Worm (Caenorhabditis elegans) whole organism, dauer: Measurements from ENCODE around the gene C46F4.3.

Experiments
- unc-62 ChIP-seq: sonication (generic microtip); optimal IDR thresholded peaks from 2 replicates; lab custom pipeline; 2017; ENCODE audit warnings: missing biosample characterization, missing genetic modification reagents, missing genetic modification characterization

The C46F4.3 gene

ce11 chrX:5935473-5935872 lies at the start of gene C46F4.3:
TSS of gene C46F4.3 (plus strand) at chrX:5935773.
- TF ChIP-seq unc-62, result no peak

DNA sequence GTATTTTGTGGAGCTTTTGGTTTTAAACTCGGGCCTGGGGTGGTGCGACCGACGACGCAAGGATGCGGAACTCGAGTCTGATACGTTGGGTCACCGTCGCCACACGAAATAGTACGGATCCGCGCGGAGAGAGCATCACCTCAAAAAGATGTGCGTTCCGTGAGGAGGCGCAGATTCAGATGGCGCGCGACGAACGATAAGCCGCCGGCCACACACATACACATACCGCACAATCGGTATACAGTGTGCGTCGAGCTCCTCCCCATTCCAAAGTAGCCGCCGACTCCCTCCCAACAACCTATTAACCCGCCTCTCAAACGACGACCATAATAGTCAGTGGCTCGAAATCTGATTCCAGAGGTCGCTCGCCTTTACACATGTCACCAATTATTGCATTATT lies 45.5 kb upstream of the C46F4.3 start, which contains the start of gene F49E10.2:
F49E10.2 (plus strand) TSS at position 301 of the 400 bp plus-strand sequence.
- no peak for TF ChIP-seq unc-62

ce11 chrX:5896001-5896400 lies 39.6 kb upstream of the C46F4.3 start:
- TF ChIP-seq unc-62, result no peak

DNA sequence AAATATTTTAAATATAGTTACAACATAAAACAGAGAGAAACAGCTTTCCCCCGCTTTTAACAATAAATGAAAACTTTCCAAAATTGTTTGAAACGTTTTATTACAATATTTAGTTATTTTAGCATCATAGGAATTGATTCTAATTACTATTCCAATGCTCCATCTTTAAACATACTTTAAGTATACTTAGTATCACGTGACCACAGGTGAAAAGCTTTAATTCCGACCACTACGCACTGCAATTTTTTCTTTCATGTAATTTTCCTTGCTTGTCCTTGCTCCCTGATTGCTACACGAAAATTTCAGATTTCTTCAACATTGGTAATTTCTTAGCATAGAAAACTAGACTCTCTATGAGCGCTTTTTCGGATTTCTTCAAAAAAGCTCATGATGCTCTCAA lies 38.5 kb upstream of the C46F4.3 start, which contains the start of gene tbc-16:
tbc-16 (plus strand) TSS at position 301 of the 400 bp plus-strand sequence.
- no peak for TF ChIP-seq unc-62

DNA sequence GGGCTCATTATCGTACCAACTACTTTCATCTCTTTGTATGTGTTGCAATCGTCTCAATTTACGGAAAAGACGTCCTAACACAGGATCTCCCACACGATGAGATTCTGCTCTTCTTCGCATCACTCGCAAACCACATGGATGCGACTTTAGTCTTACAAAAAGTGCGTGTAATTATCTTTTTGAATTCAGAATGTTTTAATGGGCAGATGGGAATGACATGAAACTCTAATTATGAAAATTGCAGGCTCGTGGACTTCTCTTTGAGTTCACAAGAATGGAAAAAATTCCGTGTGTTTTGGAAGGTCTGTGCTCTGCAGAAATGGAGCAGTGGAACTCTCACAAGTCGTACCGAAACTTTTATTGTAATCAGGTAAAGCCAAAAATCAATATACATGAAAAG lies 34.1 kb upstream of the C46F4.3 start:
- no peak for TF ChIP-seq unc-62

- no peak for TF ChIP-seq unc-62
Measured at ce11 chrX:5903896-5904295, 31.7 kb upstream of the C46F4.3 start.

ce11 chrX:5904603-5905081 lies 30.9 kb upstream of the C46F4.3 start, which contains the start of gene nlp-49:
TSS of gene nlp-49 (plus strand) at chrX:5904653.
- TF ChIP-seq unc-62, result no peak

DNA sequence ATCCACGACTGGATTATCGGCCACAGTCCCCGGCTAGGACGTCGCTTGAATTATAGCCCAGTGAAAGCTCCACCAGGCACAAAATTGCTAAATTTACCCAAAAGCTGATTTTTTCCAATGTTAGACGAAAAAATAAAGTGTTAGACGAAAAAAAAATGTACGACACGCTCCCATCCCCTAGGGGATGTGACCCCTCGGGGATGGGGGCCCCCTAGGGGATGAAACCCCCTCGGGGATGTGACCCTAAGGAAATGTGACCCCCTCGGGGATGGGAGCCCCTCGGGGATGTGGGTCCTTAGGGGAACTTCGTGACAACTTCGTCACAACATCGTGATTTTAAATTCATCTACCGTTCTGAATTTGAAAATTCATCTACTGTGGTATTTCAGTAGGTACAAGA lies 29.8 kb upstream of the C46F4.3 start:
- TF ChIP-seq unc-62, result no peak

- TF ChIP-seq unc-62, result no peak
Measured at ce11 chrX:5917284-5917683, 18.3 kb upstream of the C46F4.3 start, which contains the start of gene Y23B4A.1. TSS of gene Y23B4A.1 (minus strand) at chrX:5917384.

DNA sequence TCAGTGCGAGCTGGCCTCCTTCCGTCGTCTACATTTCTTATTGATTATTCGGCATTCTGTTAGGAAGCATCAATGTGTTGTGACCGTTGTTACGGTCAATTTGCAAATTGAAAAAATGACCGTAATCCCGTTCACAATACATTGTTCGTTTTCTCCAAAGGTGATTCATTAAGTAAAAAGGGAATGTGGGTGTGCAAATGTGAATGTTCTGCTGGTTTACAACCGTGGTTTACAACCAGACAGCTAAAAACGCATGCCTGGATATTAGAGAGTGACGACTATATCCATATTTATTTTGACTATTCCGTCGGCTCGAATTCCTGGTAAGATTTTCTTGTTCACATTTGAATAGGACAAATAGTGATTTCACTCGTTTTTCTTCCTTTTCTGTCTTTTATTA lies 16.5 kb upstream of the C46F4.3 start, which contains the start of gene capa-1:
capa-1 (plus strand) TSS at position 301 of the 400 bp plus-strand sequence.
- no peak for TF ChIP-seq unc-62

- no peak for TF ChIP-seq unc-62
Measured at ce11 chrX:5923672-5924071, 11.9 kb upstream of the C46F4.3 start.

- TF ChIP-seq unc-62, result no peak
Measured at ce11 chrX:5930822-5931221, 4.8 kb upstream of the C46F4.3 start, which contains the start of gene egl-6. TSS of gene egl-6 (plus strand) at chrX:5931122.

- no peak for TF ChIP-seq unc-62
Measured at ce11 chrX:5932923-5933322, 2.6 kb upstream of the C46F4.3 start.

DNA sequence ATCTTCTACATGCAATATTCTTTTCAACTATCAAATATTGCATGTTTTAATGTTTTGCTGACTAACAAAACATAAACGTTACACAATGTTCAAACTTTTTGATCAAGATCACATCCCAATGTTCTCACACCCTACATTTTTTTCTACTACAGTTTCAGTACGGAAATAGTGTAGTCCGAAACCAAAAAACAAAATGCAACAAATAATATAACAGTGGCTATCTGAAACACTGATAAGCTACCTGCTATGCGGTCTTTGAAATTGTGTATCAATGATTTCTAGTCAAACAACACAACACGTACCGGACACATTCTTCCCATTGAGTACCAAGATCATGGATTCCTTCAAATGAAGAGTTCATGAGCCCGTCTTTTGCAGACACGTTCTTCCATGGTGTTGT lies 5.8 kb downstream of the C46F4.3 start:
- no peak for TF ChIP-seq unc-62

DNA sequence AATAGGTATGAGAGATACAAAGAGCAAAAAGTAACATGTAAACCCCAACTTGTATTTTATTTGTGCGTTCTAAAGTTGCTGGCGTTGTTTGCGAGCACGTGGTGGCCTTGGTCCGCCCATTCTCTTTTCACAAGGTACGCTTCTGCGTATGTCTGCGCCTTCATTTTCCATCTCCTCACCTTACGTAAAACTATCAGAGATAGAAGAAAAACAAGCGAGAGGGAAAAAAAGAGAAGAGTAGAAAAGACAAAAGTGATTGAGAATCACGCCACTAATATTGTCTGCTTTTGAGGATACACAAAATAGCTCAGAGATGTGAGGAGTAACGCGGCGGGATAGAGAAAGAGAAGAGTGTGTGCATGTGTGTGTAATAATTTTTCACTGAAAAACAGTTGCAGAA lies 6.6 kb downstream of the C46F4.3 start:
- TF ChIP-seq unc-62, result no peak

ce11 chrX:5943908-5944307 lies 8.3 kb downstream of the C46F4.3 start:
- TF ChIP-seq unc-62, result no peak

DNA sequence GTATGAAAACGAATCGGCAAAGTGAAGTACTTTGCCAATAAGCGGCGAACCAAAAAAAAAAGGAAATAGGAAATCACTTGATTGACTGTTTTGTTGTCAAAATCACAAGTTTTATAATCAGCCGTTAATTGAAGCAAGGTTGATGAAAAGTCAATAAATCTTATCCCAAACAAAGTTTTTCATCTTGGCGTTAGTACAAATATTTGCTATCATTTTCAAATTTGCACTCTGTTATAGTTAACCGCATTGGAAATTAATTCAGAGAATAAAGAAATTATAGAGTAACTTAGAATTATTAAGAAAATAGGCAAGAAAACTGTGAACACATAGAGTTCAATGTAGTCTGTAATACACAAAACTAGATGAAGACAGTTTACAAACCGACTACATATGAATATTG lies 8.9 kb downstream of the C46F4.3 start, which contains the start of gene acs-17:
acs-17 (minus strand) TSS at position 23 of the 400 bp plus-strand sequence.
- no peak for TF ChIP-seq unc-62

DNA sequence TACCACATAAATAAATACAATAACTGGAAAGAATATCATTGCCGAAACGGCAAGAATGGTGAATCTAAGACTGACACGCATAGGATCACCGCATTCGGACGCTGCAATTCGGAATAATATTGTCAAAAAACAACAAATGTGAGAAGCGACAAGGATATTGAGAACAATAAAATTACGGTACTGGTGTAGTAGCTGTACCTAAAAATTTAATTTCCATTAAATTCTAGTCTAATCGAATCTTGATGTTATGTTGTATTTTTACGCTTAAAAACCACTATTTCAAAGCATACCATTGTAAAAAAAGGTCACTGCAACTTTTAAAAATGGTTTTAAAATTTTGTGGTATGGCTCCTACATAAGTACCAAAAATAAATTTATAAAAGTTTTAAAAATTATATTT lies 13.2 kb downstream of the C46F4.3 start, which contains the start of gene mig-23:
mig-23 (minus strand) TSS at position 101 of the 400 bp plus-strand sequence.
- no peak for TF ChIP-seq unc-62

DNA sequence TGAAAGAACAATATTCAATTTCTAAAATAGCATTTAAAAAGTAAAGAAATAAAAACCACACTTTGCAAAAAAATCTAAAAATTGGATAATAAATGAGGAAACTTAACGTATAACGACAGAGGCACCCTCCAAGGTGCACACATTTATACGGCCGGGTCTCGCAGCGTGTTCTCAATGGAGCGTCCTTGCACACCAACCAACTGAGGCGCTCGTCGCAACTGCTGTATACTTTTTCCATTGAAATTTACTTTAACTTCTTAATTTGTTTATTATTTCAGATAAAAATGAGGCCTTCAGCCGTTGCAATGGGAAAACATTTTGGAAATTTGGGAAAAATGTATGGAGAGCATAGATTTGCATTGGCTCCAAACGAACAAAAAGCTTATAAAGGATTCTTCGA lies 17.6 kb downstream of the C46F4.3 start, which contains the start of the genes R07E4.5 and R07E4.3:
R07E4.5 (minus strand) TSS at position 1 of the 400 bp plus-strand sequence.
R07E4.3 (plus strand) TSS at position 285 of the 400 bp plus-strand sequence.
- TF ChIP-seq unc-62, result no peak
